Fruit fly (Drosophila melanogaster): ENCODE measurements around the gene Best4.

The Best4 gene

DNA sequence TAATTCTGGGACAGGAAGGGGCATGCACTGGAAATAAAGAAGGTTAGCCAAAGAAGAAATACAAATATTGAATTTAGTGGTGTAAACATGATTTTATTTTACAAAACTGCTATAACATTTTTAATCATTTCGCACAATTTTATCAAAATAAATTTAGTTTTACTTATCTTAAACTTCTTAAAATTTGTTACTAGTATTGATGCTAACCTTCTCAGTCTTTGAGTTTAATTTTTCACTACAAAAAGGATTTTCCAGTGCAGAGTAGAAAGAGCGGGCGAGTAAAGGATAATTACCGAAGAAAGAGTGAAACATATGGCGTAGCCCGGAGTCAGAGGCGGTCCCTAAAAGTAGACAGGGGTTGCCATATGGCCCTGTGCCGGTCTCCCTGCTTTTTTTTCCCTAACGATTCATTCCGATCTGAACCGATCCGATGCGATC lies 22.3 kb downstream of the Best4 start:
- TF ChIP-seq CTCF (optimal IDR thresholded peaks at IDR 0.05) (no peak), CG8478 (optimal IDR thresholded peaks at IDR 0.05) (no peak)

DNA sequence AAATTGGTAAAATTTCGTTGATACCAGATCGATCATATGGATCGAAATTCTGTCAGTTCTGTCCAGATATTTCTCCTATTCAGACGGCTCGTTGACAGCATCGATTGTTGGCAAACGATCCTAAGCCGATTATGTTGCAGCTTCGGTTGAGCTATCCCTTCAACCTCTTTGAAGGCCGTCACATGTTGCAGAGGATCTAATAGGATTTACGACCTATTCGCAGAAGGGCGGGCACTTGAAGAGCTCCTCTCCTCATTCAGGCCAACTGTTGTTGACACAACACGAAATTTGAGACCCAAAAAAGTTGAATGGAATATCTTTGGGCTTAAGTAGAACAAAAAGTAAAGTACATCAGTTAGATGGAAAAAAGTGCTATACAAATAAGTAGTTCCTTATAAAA lies 23.4 kb downstream of the Best4 start:
- TF ChIP-seq CG8478 (optimal IDR thresholded peaks at IDR 0.05) (no peak), CTCF (optimal IDR thresholded peaks at IDR 0.05) (no peak)

DNA sequence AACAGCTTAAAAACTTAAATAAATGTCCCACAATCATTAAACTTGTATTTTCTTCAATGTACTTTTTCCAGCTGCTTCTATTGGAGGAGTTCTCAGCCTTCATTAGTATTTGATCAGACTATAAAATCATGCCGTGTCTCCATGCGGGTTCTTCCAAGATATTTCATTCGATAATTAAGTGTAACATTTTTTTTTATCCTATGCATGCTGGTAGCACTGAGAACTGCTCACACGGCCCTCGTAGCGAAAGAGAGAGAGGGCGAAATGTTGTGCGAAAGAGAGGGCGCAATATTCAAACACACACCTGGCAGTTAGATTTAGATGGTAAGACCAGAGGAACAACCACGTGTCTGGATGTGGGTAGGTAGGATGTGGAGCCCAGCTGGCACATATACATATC lies 26.7 kb downstream of the Best4 start:
- no peak for TF ChIP-seq CG8478 (optimal IDR thresholded peaks at IDR 0.05)

DNA sequence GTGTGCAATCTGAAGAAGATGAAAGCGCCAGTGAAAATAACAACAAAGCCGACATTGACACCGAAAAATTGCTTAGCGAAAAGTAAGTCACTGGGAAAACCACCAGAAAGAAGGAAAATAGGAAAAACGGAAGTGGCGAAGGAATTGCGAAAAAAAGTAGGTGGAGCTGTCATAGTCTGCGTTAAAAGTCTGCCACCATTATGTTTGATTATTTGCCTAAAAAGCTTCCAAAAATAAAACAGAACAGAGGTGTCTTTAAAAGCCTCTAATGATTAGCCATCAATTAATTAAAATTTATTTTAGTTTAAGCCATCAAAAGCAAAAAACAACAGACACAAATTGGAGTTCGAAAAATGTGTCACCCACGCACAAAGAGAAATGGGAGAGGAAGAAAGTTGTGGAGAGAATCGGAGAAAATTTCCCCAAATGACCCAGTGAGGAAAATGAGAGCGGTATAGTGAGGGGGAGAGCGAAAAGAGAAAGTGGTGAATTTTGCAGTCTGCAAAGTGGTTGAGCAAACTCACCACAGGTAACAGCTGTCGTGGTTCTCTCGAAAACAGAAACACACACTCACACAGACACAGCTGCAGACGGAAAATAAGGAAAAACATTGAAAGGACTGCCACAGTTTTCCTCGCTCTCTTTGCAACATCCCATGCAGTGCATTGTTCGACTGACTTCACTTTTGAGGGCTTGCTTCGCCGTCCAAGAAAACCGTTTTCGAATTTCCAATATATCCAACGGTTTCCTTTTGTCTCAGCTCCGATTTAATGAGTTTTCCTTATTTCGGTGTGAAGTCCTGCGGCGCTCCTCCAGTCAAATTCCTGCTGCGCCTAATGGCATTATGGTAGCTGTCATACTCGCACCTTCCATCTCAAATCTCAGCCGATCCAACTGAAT lies 30.8 kb downstream of the Best4 start:
- TF ChIP-seq CG8478 (optimal IDR thresholded peaks at IDR 0.05) (no peak), CTCF (optimal IDR thresholded peaks at IDR 0.05) (no peak)

DNA sequence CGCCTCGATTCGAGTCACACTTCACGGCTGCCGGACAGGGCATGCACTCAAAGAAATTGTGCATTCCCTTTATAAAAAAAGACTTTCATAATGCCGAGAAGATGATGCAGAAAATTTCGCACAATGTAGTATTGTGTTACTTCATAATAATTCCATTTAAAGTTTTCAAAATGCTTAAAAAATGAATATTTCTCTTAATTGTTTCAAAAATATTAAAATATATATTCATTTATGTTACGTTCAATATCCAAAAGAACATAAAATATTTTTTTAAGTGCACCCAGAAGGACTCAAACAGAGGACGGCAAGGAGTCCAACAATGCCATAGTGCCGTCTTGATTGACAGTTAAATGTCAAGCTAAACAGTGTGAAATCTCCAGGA lies 31.4 kb downstream of the Best4 start:
- no peak for TF ChIP-seq CG8478 (optimal IDR thresholded peaks at IDR 0.05)
- TF ChIP-seq CTCF (optimal IDR thresholded peaks at IDR 0.05): no peak

DNA sequence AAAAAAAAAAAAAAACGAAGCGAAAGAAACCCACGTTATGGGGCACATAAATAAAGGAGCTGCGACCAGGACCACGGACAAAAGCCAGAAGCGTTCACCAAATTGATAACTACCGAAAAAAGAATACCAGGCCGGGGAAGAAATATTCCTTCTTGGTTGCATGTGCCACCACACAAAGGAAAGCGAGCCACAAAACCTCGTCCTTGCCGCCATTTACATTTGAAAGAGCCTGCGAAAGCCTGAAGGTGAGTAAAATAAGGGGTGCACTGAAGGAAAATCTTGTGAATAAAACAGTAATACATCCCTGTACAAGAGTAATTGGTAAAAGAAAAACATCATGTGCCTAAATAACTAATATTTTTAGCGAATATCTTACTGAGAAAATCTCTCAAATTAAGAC lies 35.9 kb downstream of the Best4 start:
- TF ChIP-seq CG8478 (optimal IDR thresholded peaks at IDR 0.05) (no peak), CTCF (optimal IDR thresholded peaks at IDR 0.05) (no peak)

DNA sequence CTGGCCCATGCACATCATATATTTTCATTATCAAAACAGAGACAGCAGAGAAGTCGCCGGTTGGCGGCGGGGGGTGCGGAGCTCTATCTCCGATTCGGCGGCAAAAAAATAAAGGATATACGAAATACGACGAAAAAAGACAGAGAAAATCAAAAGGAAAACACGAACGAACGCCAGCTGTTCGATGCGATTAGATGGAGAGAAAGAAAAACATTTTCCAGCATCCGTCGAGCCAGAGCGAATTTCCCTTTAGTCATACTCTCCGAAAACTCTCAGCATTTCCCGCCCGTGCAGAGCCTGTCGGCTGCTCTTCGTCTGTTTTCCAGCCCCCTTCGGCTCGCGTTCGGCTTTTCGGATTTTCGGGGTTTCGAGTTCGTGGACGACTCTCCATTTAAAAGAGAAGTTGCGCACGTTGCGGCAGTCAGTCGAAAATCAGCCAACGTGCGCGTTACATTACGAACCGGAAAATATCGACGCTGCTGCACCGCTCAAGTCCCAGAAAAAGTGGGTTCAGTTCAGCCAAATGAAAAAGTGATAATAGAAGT lies 37.6 kb downstream of the Best4 start, which contains the start of gene Toll-6:
Gene Toll-6 (plus strand): TSS at position 416 of the 545 bp plus-strand sequence.
- no peak for TF ChIP-seq CG8478 (optimal IDR thresholded peaks at IDR 0.05)
- no peak for TF ChIP-seq CTCF (optimal IDR thresholded peaks at IDR 0.05)

DNA sequence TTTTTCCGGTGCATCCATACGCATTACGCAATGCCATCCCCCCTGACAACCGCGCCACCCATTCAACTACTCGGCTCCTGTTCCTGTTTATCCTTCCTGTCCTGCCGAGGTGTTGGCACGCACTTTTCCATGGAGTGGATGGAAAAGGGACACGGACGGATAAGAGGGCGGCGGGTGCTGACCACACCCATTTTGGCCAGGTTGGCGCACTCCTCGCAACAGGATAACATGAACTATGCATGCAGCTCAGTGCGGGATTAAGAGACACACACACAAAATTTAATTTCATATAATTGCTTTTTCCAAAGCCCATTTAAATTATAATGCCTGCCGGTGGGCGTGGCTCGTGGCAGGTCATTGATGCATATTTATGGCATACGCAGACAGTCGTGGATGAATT lies 46.2 kb downstream of the Best4 start:
- TF ChIP-seq CG8478 (optimal IDR thresholded peaks at IDR 0.05): no peak
- no peak for TF ChIP-seq CTCF (optimal IDR thresholded peaks at IDR 0.05)

DNA sequence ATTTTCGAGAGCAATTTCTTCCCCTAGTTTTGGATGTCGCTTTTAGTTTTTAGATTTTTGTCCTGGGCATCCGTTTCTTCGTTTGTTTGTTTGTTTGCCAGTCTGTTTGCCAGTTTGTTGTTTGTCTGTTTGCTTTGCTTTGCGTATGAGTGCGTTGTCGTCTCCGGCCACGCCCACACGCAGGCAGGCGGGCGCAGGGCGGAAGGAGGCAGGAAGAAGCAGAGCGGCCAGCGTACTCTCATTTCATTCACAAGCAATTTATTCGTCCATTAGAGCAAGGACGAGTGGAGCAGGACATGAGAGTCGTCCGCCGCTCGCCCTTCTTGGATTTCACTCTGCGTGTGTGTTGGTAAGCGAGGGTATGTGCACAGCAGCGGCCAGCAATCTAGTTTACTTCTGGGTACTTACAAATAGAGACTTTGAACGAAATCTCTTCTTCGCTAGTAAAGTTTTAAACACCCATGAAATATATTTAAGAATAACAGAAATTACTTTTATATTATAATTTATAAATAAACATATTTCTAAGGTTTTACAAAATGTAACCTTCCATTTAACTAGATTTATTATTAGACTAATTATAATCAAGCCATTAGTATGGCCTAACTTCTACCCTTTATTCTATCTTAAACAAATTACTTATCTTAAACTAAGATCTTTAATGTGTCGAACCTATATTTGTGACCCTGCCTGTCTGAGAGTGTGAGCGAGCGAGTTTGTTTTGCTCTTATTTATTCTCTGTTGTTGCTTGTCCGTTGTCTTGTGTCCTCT lies 49.1 kb downstream of the Best4 start:
- TF ChIP-seq CTCF (optimal IDR thresholded peaks at IDR 0.05) (no peak), CG8478 (optimal IDR thresholded peaks at IDR 0.05) (no peak)

DNA sequence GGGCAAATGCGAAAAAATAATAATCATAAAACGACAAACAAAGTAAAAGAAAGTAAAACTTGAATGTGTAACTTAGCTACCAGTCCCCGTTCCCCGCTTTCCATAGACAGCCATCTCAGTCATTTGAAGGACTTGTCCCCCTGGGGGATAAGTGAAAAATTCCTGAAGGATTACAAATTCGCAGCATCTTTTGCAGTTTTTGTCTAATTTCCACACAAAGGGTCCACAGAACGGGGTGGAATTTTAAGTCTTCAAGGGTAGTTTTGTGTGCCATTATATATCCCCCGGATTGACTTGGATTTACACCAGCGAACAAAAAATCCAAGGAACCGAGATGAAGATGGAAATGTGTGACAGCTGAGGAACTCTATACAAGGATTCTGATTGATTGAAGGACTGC lies 50.0 kb downstream of the Best4 start:
- TF ChIP-seq CG8478 (optimal IDR thresholded peaks at IDR 0.05) (no peak), CTCF (optimal IDR thresholded peaks at IDR 0.05) (no peak)

All from S2 (cell line).